Fruit fly (Drosophila melanogaster) whole organism, embryonic: ENCODE measurements around the gene AstC.

Experiments
- ATbp ChIP-seq: fragments of 200-800 bp; sonication (Bioruptor generic); optimal IDR thresholded peaks from 2 replicates; lab custom pipeline; 2017; ENCODE audit warnings: missing biosample characterization, mild to moderate bottlenecking, missing genetic modification characterization, missing genetic modification reagents
- CG10565 ChIP-seq: fragments of 200-800 bp; sonication (Bioruptor generic); optimal IDR thresholded peaks from 3 replicates; lab custom pipeline; 2016; ENCODE audit warnings: missing biosample characterization, mild to moderate bottlenecking, missing genetic modification characterization
- CG11723 ChIP-seq: fragments of 200-800 bp; sonication (Bioruptor generic); optimal IDR thresholded peaks from 2 replicates; lab custom pipeline; 2017; ENCODE audit warnings: missing biosample characterization, mild to moderate bottlenecking, missing genetic modification characterization
- CG16779 ChIP-seq: fragments of 200-800 bp; sonication (Bioruptor generic); IDR thresholded peaks from 2 replicates; pipeline ENCODE4 v1.3.6; 2022; ENCODE audit warnings: missing biosample characterization, missing genetic modification characterization
- CG17186 ChIP-seq: fragments of 200-800 bp; sonication (Bioruptor generic); optimal IDR thresholded peaks from 3 replicates; lab custom pipeline; 2017; ENCODE audit warnings: missing biosample characterization, missing genetic modification reagents, missing genetic modification characterization
- CG17385 ChIP-seq: fragments of 200-800 bp; sonication (Bioruptor generic); optimal IDR thresholded peaks from 3 replicates; lab custom pipeline; 2018; ENCODE audit warnings: missing biosample characterization, mild to moderate bottlenecking, missing genetic modification characterization
- CG18619 ChIP-seq: fragments of 200-800 bp; sonication (Bioruptor generic); optimal IDR thresholded peaks from 3 replicates; lab custom pipeline; 2017; ENCODE audit warnings: missing biosample characterization, mild to moderate bottlenecking, missing genetic modification characterization
- CG31388 ChIP-seq: fragments of 200-800 bp; sonication (Bioruptor generic); optimal IDR thresholded peaks from 2 replicates; lab custom pipeline; 2016; ENCODE audit warnings: missing biosample characterization, missing genetic modification characterization
- CG4328 ChIP-seq: fragments of 200-800 bp; sonication (Bioruptor generic); optimal IDR thresholded peaks from 3 replicates; lab custom pipeline; 2017; ENCODE audit warnings: missing biosample characterization, missing genetic modification reagents, missing genetic modification characterization
- CG6813 ChIP-seq: fragments of 200-800 bp; sonication (Bioruptor generic); optimal IDR thresholded peaks from 2 replicates; lab custom pipeline; 2017; ENCODE audit warnings: missing biosample characterization, missing genetic modification characterization, mild to moderate bottlenecking, moderate library complexity, missing genetic modification reagents
- CG7963 ChIP-seq: fragments of 200-800 bp; sonication (Bioruptor generic); IDR thresholded peaks from 3 replicates; pipeline ENCODE4 v1.3.6; 2022; ENCODE audit warnings: missing biosample characterization, missing genetic modification characterization; ENCODE audit not compliant: partially characterized antibody
- CG7987 ChIP-seq: fragments of 200-800 bp; sonication (Bioruptor generic); optimal IDR thresholded peaks from 2 replicates; lab custom pipeline; 2018; ENCODE audit warnings: missing biosample characterization, mild to moderate bottlenecking, missing genetic modification characterization, moderate library complexity
- CG8388 ChIP-seq: fragments of 200-800 bp; sonication (Bioruptor generic); optimal IDR thresholded peaks from 2 replicates; lab custom pipeline; 2019; ENCODE audit warnings: missing biosample characterization, mild to moderate bottlenecking, missing genetic modification characterization, moderate library complexity
- CG9797 ChIP-seq: fragments of 200-800 bp; sonication (Bioruptor generic); optimal IDR thresholded peaks from 3 replicates; lab custom pipeline; 2018; ENCODE audit warnings: missing biosample characterization, mild to moderate bottlenecking, missing genetic modification characterization
- CTCF ChIP-seq: fragments of 200-800 bp; sonication (Bioruptor generic); optimal IDR thresholded peaks from 2 replicates; lab custom pipeline; 2017; ENCODE audit warnings: missing biosample characterization, mild to moderate bottlenecking, missing genetic modification characterization, moderate library complexity
- Chrac-16 ChIP-seq: fragments of 200-800 bp; sonication (Bioruptor generic); optimal IDR thresholded peaks from 3 replicates; lab custom pipeline; 2016; ENCODE audit warnings: missing biosample characterization, missing genetic modification characterization
- CoRest ChIP-seq: fragments of 200-800 bp; sonication (Bioruptor generic); optimal IDR thresholded peaks from 3 replicates; lab custom pipeline; 2018; ENCODE audit warnings: missing biosample characterization, mild to moderate bottlenecking, missing genetic modification characterization, moderate library complexity
- CrebB ChIP-seq: fragments of 200-800 bp; sonication (Bioruptor generic); optimal IDR thresholded peaks from 3 replicates; lab custom pipeline; 2018; ENCODE audit warnings: missing biosample characterization, mild to moderate bottlenecking, missing genetic modification characterization
- Dad ChIP-seq: fragments of 200-800 bp; sonication (Bioruptor generic); optimal IDR thresholded peaks from 3 replicates; lab custom pipeline; 2016; ENCODE audit warnings: missing biosample characterization, missing genetic modification characterization
- Dbx ChIP-seq: fragments of 200-800 bp; sonication (Bioruptor generic); IDR thresholded peaks from 3 replicates; pipeline ENCODE4 v1.3.6; 2022; ENCODE audit warnings: missing biosample characterization, missing genetic modification characterization
- Dp ChIP-seq: fragments of 200-800 bp; sonication (Bioruptor generic); optimal IDR thresholded peaks from 2 replicates; lab custom pipeline; 2018; ENCODE audit warnings: missing biosample characterization, mild to moderate bottlenecking, missing genetic modification characterization, moderate library complexity
- ERR ChIP-seq: fragments of 200-800 bp; sonication (Bioruptor generic); optimal IDR thresholded peaks from 2 replicates; lab custom pipeline; 2016; ENCODE audit warnings: missing biosample characterization, missing genetic modification characterization
- Ets65A ChIP-seq: fragments of 200-800 bp; sonication (Bioruptor generic); peaks from one replicate; lab custom pipeline; 2016; ENCODE audit warnings: missing biosample characterization, missing genetic modification characterization
- Gsc ChIP-seq: fragments of 200-800 bp; sonication (Bioruptor generic); IDR thresholded peaks from 2 replicates; pipeline ENCODE4 v1.3.6; 2022; ENCODE audit warnings: missing biosample characterization, missing genetic modification characterization
- HLH54F ChIP-seq: fragments of 200-800 bp; sonication (Bioruptor generic); optimal IDR thresholded peaks from 3 replicates; lab custom pipeline; 2016; ENCODE audit warnings: missing biosample characterization, missing genetic modification characterization
- Hand ChIP-seq: fragments of 200-800 bp; sonication (Bioruptor generic); optimal IDR thresholded peaks from 2 replicates; lab custom pipeline; 2017; ENCODE audit warnings: mild to moderate bottlenecking, missing biosample characterization, missing genetic modification reagents, missing genetic modification characterization
- HmgD ChIP-seq: fragments of 200-800 bp; sonication (Bioruptor generic); optimal IDR thresholded peaks from 3 replicates; lab custom pipeline; 2016; ENCODE audit warnings: missing biosample characterization, missing genetic modification characterization
- Hmx ChIP-seq: fragments of 200-800 bp; sonication (Bioruptor generic); optimal IDR thresholded peaks from 2 replicates; lab custom pipeline; 2016; ENCODE audit warnings: missing biosample characterization, missing genetic modification characterization
- Sin3A ChIP-seq: fragments of >200 bp; optimal IDR thresholded peaks from 2 replicates; lab custom pipeline; 2018
- Six4 ChIP-seq: fragments of 200-800 bp; sonication (Bioruptor generic); optimal IDR thresholded peaks from 2 replicates; lab custom pipeline; 2016; ENCODE audit warnings: missing biosample characterization, missing genetic modification characterization
- Vsx1 ChIP-seq: fragments of 200-800 bp; sonication (Bioruptor generic); optimal IDR thresholded peaks from 2 replicates; lab custom pipeline; 2017; ENCODE audit warnings: missing biosample characterization, mild to moderate bottlenecking, missing genetic modification characterization, missing genetic modification reagents
- bigmax ChIP-seq: fragments of 200-800 bp; sonication (Bioruptor generic); optimal IDR thresholded peaks from 2 replicates; lab custom pipeline; 2018; ENCODE audit warnings: missing biosample characterization, mild to moderate bottlenecking, missing genetic modification characterization
- bsh ChIP-seq, 2 experiments: fragments of 200-800 bp; sonication (Bioruptor generic); optimal IDR thresholded peaks; 2 replicates each; lab custom pipeline; 2017 to 2018; ENCODE audit warnings: mild to moderate bottlenecking in 2 of 2, missing biosample characterization in 2 of 2, missing genetic modification characterization in 2 of 2, moderate library complexity in 1 of 2
- cad ChIP-seq: fragments of >200 bp; optimal IDR thresholded peaks from 2 replicates; lab custom pipeline; 2017; ENCODE audit warnings: missing biosample characterization, missing genetic modification characterization
- caup ChIP-seq: fragments of 200-800 bp; sonication (Bioruptor generic); optimal IDR thresholded peaks from 3 replicates; lab custom pipeline; 2017; ENCODE audit warnings: missing biosample characterization, mild to moderate bottlenecking, missing genetic modification characterization, moderate library complexity; ENCODE audit not compliant: severe bottlenecking
- cg ChIP-seq: fragments of 200-800 bp; sonication (Bioruptor generic); optimal IDR thresholded peaks from 3 replicates; lab custom pipeline; 2019; ENCODE audit warnings: missing biosample characterization, mild to moderate bottlenecking, missing genetic modification characterization, moderate library complexity
- croc ChIP-seq: fragments of 200-800 bp; sonication (Bioruptor generic); conservative IDR thresholded peaks from 3 replicates; pipeline ENCODE4 v1.3.6; 2022; ENCODE audit warnings: missing biosample characterization, missing genetic modification characterization
- crp ChIP-seq, 2 experiments: fragments of 200-800 bp; sonication (Bioruptor generic); optimal IDR thresholded peaks; 2 replicates in 1 of 2; 3 replicates in 1 of 2; lab custom pipeline; 2017; ENCODE audit warnings: missing biosample characterization in 2 of 2, missing genetic modification characterization in 2 of 2, mild to moderate bottlenecking in 1 of 2, moderate library complexity in 1 of 2
- fd102C ChIP-seq: fragments of 200-800 bp; sonication (Bioruptor generic); optimal IDR thresholded peaks from 2 replicates; lab custom pipeline; 2018; ENCODE audit warnings: missing biosample characterization, mild to moderate bottlenecking, missing genetic modification characterization, moderate library complexity
- gem ChIP-seq: fragments of 200-800 bp; sonication (Bioruptor generic); optimal IDR thresholded peaks from 2 replicates; lab custom pipeline; 2019; ENCODE audit warnings: missing biosample characterization, mild to moderate bottlenecking, missing genetic modification characterization, moderate library complexity
- jumu ChIP-seq: fragments of 200-800 bp; sonication (Bioruptor generic); optimal IDR thresholded peaks from 3 replicates; lab custom pipeline; 2016; ENCODE audit warnings: missing biosample characterization, missing genetic modification characterization
- lilli ChIP-seq: fragments of 200-800 bp; sonication (Bioruptor generic); optimal IDR thresholded peaks from 3 replicates; lab custom pipeline; 2016; ENCODE audit warnings: missing biosample characterization, missing genetic modification characterization
- scrt ChIP-seq: fragments of 200-800 bp; sonication (Bioruptor generic); optimal IDR thresholded peaks from 2 replicates; lab custom pipeline; 2018; ENCODE audit warnings: missing biosample characterization, mild to moderate bottlenecking, missing genetic modification characterization, moderate library complexity
- sna ChIP-seq: fragments of 200-800 bp; sonication (Bioruptor generic); IDR thresholded peaks from 2 replicates; pipeline ENCODE4 v1.3.6; 2022; ENCODE audit warnings: missing biosample characterization, missing genetic modification characterization; ENCODE audit not compliant: partially characterized antibody
- sqz ChIP-seq: fragments of 200-800 bp; sonication (Bioruptor generic); optimal IDR thresholded peaks from 3 replicates; lab custom pipeline; 2018; ENCODE audit warnings: missing biosample characterization, mild to moderate bottlenecking, missing genetic modification characterization
- stwl ChIP-seq: fragments of 200-800 bp; sonication (Bioruptor generic); optimal IDR thresholded peaks from 3 replicates; lab custom pipeline; 2018; ENCODE audit warnings: missing biosample characterization, mild to moderate bottlenecking, missing genetic modification characterization, moderate library complexity
- sug ChIP-seq: fragments of 200-800 bp; optimal IDR thresholded peaks from 2 replicates; lab custom pipeline; 2019; ENCODE audit warnings: missing biosample characterization, mild to moderate bottlenecking, missing genetic modification characterization, moderate library complexity
- tin ChIP-seq: fragments of 200-800 bp; sonication (Bioruptor generic); optimal IDR thresholded peaks from 3 replicates; lab custom pipeline; 2016; ENCODE audit warnings: missing biosample characterization, missing genetic modification characterization
- unpg ChIP-seq: fragments of 200-800 bp; sonication (Bioruptor generic); optimal IDR thresholded peaks from 3 replicates; lab custom pipeline; 2018; ENCODE audit warnings: missing biosample characterization, mild to moderate bottlenecking, missing genetic modification characterization, moderate library complexity

Gene AstC

dm6 chr2L:11044678-11045466 lies 36.3 kb downstream of the AstC start (continued):
- peak; percentile 52 for TF ChIP-seq caup
- TF ChIP-seq CG10565: no peak
- no peak for TF ChIP-seq tin (GFP tag; lab: Kevin White, UChicago)
- TF ChIP-seq jumu (GFP tag; lab: Kevin White, UChicago): no peak
- TF ChIP-seq Dbx: 0 out of 3 replicates have a peak, but pooled peaks have one; percentile 42
- TF ChIP-seq cg (GFP tag; lab: Kevin White, UChicago): peak; percentile 55
- no peak for TF ChIP-seq Sin3A
- TF ChIP-seq bsh (GFP tag; optimal IDR thresholded peaks at IDR 0.05; lab: Kevin White, UChicago): peak; percentile 42 to 49
- peak in 1 of 2 experiments; percentile 10 for TF ChIP-seq crp (GFP tag; optimal IDR thresholded peaks at IDR 0.05; lab: Kevin White, UChicago)
- TF ChIP-seq HmgD: no peak
- no peak for TF ChIP-seq stwl (tag; lab: Kevin White, UChicago)
- no peak for TF ChIP-seq scrt
- peak; percentile 69 for TF ChIP-seq CG6813 (GFP tag; lab: Kevin White, UChicago)
- TF ChIP-seq CG17385 (GFP tag; lab: Kevin White, UChicago): peak; percentile 54
- TF ChIP-seq Six4 (GFP tag; lab: Kevin White, UChicago): no peak
- peak; percentile 15 for TF ChIP-seq unpg (GFP tag; lab: Kevin White, UChicago)
- no peak for TF ChIP-seq fd102C
- TF ChIP-seq gem (tag; lab: Kevin White, UChicago): peak; percentile 44
- TF ChIP-seq lilli (GFP tag; lab: Kevin White, UChicago): peak; percentile 63
- peak; percentile 32 for TF ChIP-seq sqz (GFP tag; lab: Kevin White, UChicago)
- no peak for TF ChIP-seq Dp
- TF ChIP-seq sna (GFP tag; lab: Robert Waterston, UW): no peak
- peak; percentile 19 for TF ChIP-seq Chrac-16 (GFP tag; lab: Kevin White, UChicago)
- peak; percentile 50 for TF ChIP-seq Ets65A (GFP tag; lab: Kevin White, UChicago)
- no peak for TF ChIP-seq Gsc (GFP tag; lab: Robert Waterston, UW)
- peak; percentile 25 for TF ChIP-seq CG11723 (GFP tag; lab: Kevin White, UChicago)
- TF ChIP-seq ERR: peak; percentile 51
- peak; percentile 63 for TF ChIP-seq sug (tag; lab: Kevin White, UChicago)
- no peak for TF ChIP-seq Hand
- no peak for TF ChIP-seq CG7963
- TF ChIP-seq CG7987 (GFP tag; lab: Kevin White, UChicago): peak; percentile 19
- peak; percentile 19 for TF ChIP-seq CTCF (GFP tag; lab: Kevin White, UChicago)
- TF ChIP-seq CoRest (tag; lab: Kevin White, UChicago): peak; percentile 12
- peak; percentile 51 for TF ChIP-seq CG18619 (GFP tag; lab: Kevin White, UChicago)
- no peak for TF ChIP-seq HLH54F (GFP tag; lab: Kevin White, UChicago)
- TF ChIP-seq CG4328 (GFP tag; lab: Kevin White, UChicago): peak; percentile 45
- no peak for TF ChIP-seq bigmax (GFP tag; lab: Kevin White, UChicago)
- TF ChIP-seq croc (GFP tag; lab: Robert Waterston, UW): no peak
- no peak for TF ChIP-seq cad (GFP tag; lab: Kevin White, UChicago)
- TF ChIP-seq CG9797 (GFP tag; lab: Kevin White, UChicago): no peak
- TF ChIP-seq CG8388: no peak
- peak; percentile 75 for TF ChIP-seq Vsx1 (GFP tag; lab: Kevin White, UChicago)
- TF ChIP-seq ATbp (GFP tag; lab: Kevin White, UChicago): peak; percentile 85
- no peak for TF ChIP-seq CG16779 (GFP tag; lab: Robert Waterston, UW)
- TF ChIP-seq Hmx (GFP tag; lab: Kevin White, UChicago): no peak
- TF ChIP-seq Dad (GFP tag; lab: Kevin White, UChicago): no peak
- no peak for TF ChIP-seq CG31388 (GFP tag; lab: Kevin White, UChicago)
- TF ChIP-seq CrebB: peak; percentile 63
- no peak for TF ChIP-seq CG17186 (GFP tag; lab: Kevin White, UChicago)
